Worm (Caenorhabditis elegans) whole organism, early embryonic: ENCODE measurements around the gene F54D5.7.

Experiments used
- B0310.2 ChIP-seq: sonication (generic microtip); optimal IDR thresholded peaks from 2 replicates; lab custom pipeline; 2016; ENCODE audit warnings: mild to moderate bottlenecking, missing genetic modification characterization, missing compliant biosample characterization
- F13C5.2 ChIP-seq: sonication (generic microtip); optimal IDR thresholded peaks from 2 replicates; lab custom pipeline; 2017; ENCODE audit warnings: mild to moderate bottlenecking, missing genetic modification characterization, inconsistent platforms, missing compliant biosample characterization
- ama-1 ChIP-seq: fragments of 150-350 bp; optimal IDR thresholded peaks from 2 replicates; lab custom pipeline; 2014
- ceh-13 ChIP-seq: fragments of 200-800 bp; sonication (Bioruptor generic); optimal IDR thresholded peaks from 2 replicates; lab custom pipeline; 2018; ENCODE audit warnings: mild to moderate bottlenecking, missing genetic modification characterization, missing compliant biosample characterization
- ets-7 ChIP-seq: sonication (generic microtip); optimal IDR thresholded peaks from 2 replicates; lab custom pipeline; 2016; ENCODE audit warnings: missing genotype, missing genetic modification characterization, missing compliant biosample characterization
- flt-1 ChIP-seq: fragments of 200-800 bp; sonication (Bioruptor generic); IDR thresholded peaks from 2 replicates; pipeline ENCODE4 v1.3.6; 2022; ENCODE audit warnings: missing genetic modification characterization, missing compliant biosample characterization
- hmbx-1 ChIP-seq: sonication (generic microtip); optimal IDR thresholded peaks from 2 replicates; lab custom pipeline; 2016; ENCODE audit warnings: mild to moderate bottlenecking, missing genetic modification characterization, missing compliant biosample characterization
- hnd-1 ChIP-seq: sonication (generic microtip); optimal IDR thresholded peaks from 2 replicates; lab custom pipeline; 2016; ENCODE audit warnings: missing genetic modification characterization, missing compliant biosample characterization
- pes-1 ChIP-seq: fragments of 200-800 bp; sonication (Bioruptor generic); IDR thresholded peaks from 2 replicates; pipeline ENCODE4 v1.3.6; 2022; ENCODE audit warnings: missing genetic modification reagents, missing genetic modification characterization, missing compliant biosample characterization
- scrt-1 ChIP-seq: fragments of 200-800 bp; sonication (Bioruptor generic); IDR thresholded peaks from 2 replicates; pipeline ENCODE4 v1.3.6; 2022; ENCODE audit warnings: missing genetic modification characterization, missing compliant biosample characterization
- sea-1 ChIP-seq: fragments of 200-800 bp; sonication (Bioruptor generic); conservative IDR thresholded peaks from 2 replicates; pipeline ENCODE4 v1.3.6; 2022; ENCODE audit warnings: missing genetic modification characterization, missing compliant biosample characterization
- tbx-11 ChIP-seq: fragments of 200-800 bp; sonication (Bioruptor generic); IDR thresholded peaks from 2 replicates; pipeline ENCODE4 v1.3.6; 2022; ENCODE audit warnings: missing genetic modification characterization, missing compliant biosample characterization

DNA sequence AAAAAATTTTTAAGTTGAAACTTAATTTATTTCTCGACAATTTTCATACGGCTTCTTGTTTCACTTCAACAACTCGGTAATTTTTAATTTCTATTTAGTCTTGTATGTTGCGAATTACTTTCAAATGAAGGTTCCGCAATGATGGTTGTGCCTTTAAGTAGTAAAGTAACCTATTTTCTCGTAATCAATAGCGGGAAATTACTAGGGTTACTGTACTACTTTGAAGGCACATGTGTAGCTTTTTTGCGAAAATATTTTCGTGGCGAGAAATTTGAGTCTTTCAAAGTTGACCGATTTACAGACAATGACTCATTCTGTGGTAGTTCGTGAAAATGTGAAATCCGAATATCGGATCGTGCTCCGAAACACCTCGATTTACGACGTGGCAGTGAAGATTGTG is 29.1 kb upstream of the F54D5.7 start, which contains the start of gene B0334.10:
- TF ChIP-seq B0310.2 (tag; lab: Kevin White, UChicago) (no peak), pes-1 (GFP tag; lab: Robert Waterston, UW) (no peak), ceh-13 (GFP tag; lab: Kevin White, UChicago) (no peak), ama-1 (lab: Kevin White, UChicago) (no peak), ets-7 (tag; lab: Kevin White, UChicago) (no peak), hnd-1 (no peak), F13C5.2 (tag; lab: Kevin White, UChicago) (no peak), sea-1 (GFP tag; lab: Robert Waterston, UW) (no peak), scrt-1 (GFP tag; lab: Robert Waterston, UW) (no peak), flt-1 (GFP tag; lab: Robert Waterston, UW) (no peak), hmbx-1 (tag; lab: Kevin White, UChicago) (no peak), tbx-11 (GFP tag; lab: Robert Waterston, UW) (no peak)
